Fruit fly (Drosophila melanogaster): Measurements from ENCODE around the gene CG43610.
A peak's percentile ranks its signal among the peaks of the same experiment; 100 is the strongest.

dm6 chr2L:6789358-6789757, 9.6 kb upstream of the CG43610 start:
- TF ChIP-seq vri (GFP tag; optimal IDR thresholded peaks at IDR 0.05): peak; percentile 89
- TF ChIP-seq dac (GFP tag; optimal IDR thresholded peaks at IDR 0.05): no peak
- no peak for TF ChIP-seq CG3919 (GFP tag; optimal IDR thresholded peaks at IDR 0.05)
- TF ChIP-seq CG11762 (GFP tag; optimal IDR thresholded peaks at IDR 0.05; ENCODE audit: insufficient read depth): no peak
- TF ChIP-seq CG3032 (tag; optimal IDR thresholded peaks at IDR 0.05): no peak
- TF ChIP-seq CG8119 (GFP tag; IDR thresholded peaks at IDR 0.05): no peak
- TF ChIP-seq Smox (GFP tag; optimal IDR thresholded peaks at IDR 0.05): no peak
- TF ChIP-seq CG6808 (GFP tag; optimal IDR thresholded peaks at IDR 0.05): peak; percentile 11
- no peak for TF ChIP-seq CG8319 (GFP tag; optimal IDR thresholded peaks at IDR 0.05)
- TF ChIP-seq CG32006 (GFP tag; optimal IDR thresholded peaks at IDR 0.05): no peak
